Worm (Caenorhabditis elegans) whole organism, L2 larva: ENCODE results near the gene C04E7.3.

ENCODE experiments used
- C34F6.9 ChIP-seq: fragments of 150-350 bp; optimal IDR thresholded peaks from 2 replicates; lab custom pipeline; 2014; ENCODE audit warnings: missing biosample characterization, missing genetic modification characterization
- F13H6.1 ChIP-seq: sonication (generic microtip); optimal IDR thresholded peaks from 2 replicates; lab custom pipeline; 2016; ENCODE audit warnings: missing genetic modification characterization, missing compliant biosample characterization
- R02D3.7 ChIP-seq: fragments of 150-350 bp; optimal IDR thresholded peaks from 2 replicates; lab custom pipeline; 2014; ENCODE audit warnings: missing biosample characterization, missing genetic modification characterization
- Y55F3AM.14 ChIP-seq: fragments of 200-800 bp; sonication (Bioruptor generic); optimal IDR thresholded peaks from 2 replicates; lab custom pipeline; 2018; ENCODE audit warnings: mild to moderate bottlenecking, missing genetic modification characterization, missing compliant biosample characterization
- ZK546.5 ChIP-seq: sonication (generic microtip); optimal IDR thresholded peaks from 2 replicates; lab custom pipeline; 2017; ENCODE audit warnings: missing biosample characterization, missing genetic modification characterization
- alr-1 ChIP-seq: fragments of 150-350 bp; optimal IDR thresholded peaks from 2 replicates; lab custom pipeline; 2014; ENCODE audit warnings: missing biosample characterization, missing genetic modification characterization
- blmp-1 ChIP-seq: sonication (generic microtip); optimal IDR thresholded peaks from 2 replicates; lab custom pipeline; 2017; ENCODE audit warnings: missing genetic modification characterization, mild to moderate bottlenecking, missing compliant biosample characterization, antibody characterized with exemption, moderate library complexity; ENCODE audit not compliant: insufficient read depth
- ceh-16 ChIP-seq: fragments of 150-350 bp; optimal IDR thresholded peaks from 2 replicates; lab custom pipeline; 2014; ENCODE audit warnings: missing biosample characterization, missing genetic modification characterization
- crh-2 ChIP-seq: sonication (generic microtip); optimal IDR thresholded peaks from 2 replicates; lab custom pipeline; 2017; ENCODE audit warnings: missing biosample characterization, missing genetic modification characterization
- dmd-4 ChIP-seq: sonication (generic microtip); optimal IDR thresholded peaks from 2 replicates; lab custom pipeline; 2017; ENCODE audit warnings: missing biosample characterization, missing genetic modification characterization
- egl-27 ChIP-seq: sonication (generic microtip); optimal IDR thresholded peaks from 3 replicates; lab custom pipeline; 2017; ENCODE audit warnings: missing biosample characterization, missing genetic modification reagents, missing genetic modification characterization
- elt-1 ChIP-seq: fragments of 150-350 bp; optimal IDR thresholded peaks from 2 replicates; lab custom pipeline; 2014; ENCODE audit warnings: missing biosample characterization, missing genetic modification characterization
- fos-1 ChIP-seq: fragments of 150-350 bp; optimal IDR thresholded peaks from 2 replicates; lab custom pipeline; 2014; ENCODE audit warnings: missing biosample characterization, missing genetic modification characterization
- gmeb-1 ChIP-seq: fragments of 150-350 bp; optimal IDR thresholded peaks from 2 replicates; lab custom pipeline; 2014; ENCODE audit warnings: missing biosample characterization, missing genetic modification characterization
- lin-11 ChIP-seq: fragments of 150-350 bp; sonication (generic microtip); optimal IDR thresholded peaks from 2 replicates; lab custom pipeline; 2014; ENCODE audit warnings: missing biosample characterization, missing genetic modification characterization, inconsistent platforms, mixed read lengths
- lin-13 ChIP-seq: fragments of 150-350 bp; optimal IDR thresholded peaks from 2 replicates; lab custom pipeline; 2014; ENCODE audit warnings: missing biosample characterization, missing genetic modification reagents, missing genetic modification characterization
- lin-39 ChIP-seq: fragments of 150-350 bp; optimal IDR thresholded peaks from 2 replicates; lab custom pipeline; 2014; ENCODE audit warnings: missing biosample characterization, missing genetic modification reagents, missing genetic modification characterization
- lsy-2 ChIP-seq, 2 experiments: fragments of 150-350 bp in 1 of 2; sonication (generic microtip) in 1 of 2; optimal IDR thresholded peaks; 2 replicates each; lab custom pipeline; 2014 to 2017; ENCODE audit warnings: missing biosample characterization in 2 of 2, missing genetic modification characterization in 2 of 2
- mab-5 ChIP-seq: fragments of 150-350 bp; optimal IDR thresholded peaks from 2 replicates; lab custom pipeline; 2014; ENCODE audit warnings: missing biosample characterization, missing genetic modification characterization
- mbf-1 ChIP-seq: sonication (generic microtip); optimal IDR thresholded peaks from 2 replicates; lab custom pipeline; 2017; ENCODE audit warnings: missing biosample characterization, missing genetic modification characterization
- mdl-1 ChIP-seq, 2 experiments: fragments of 150-350 bp in 1 of 2; sonication (generic microtip) in 1 of 2; optimal IDR thresholded peaks; 2 replicates each; lab custom pipeline; 2017; ENCODE audit warnings: missing biosample characterization in 2 of 2, missing genetic modification characterization in 2 of 2
- nhr-10 ChIP-seq: sonication (generic microtip); optimal IDR thresholded peaks from 2 replicates; lab custom pipeline; 2017; ENCODE audit warnings: missing biosample characterization, missing genetic modification characterization
- nhr-12 ChIP-seq: fragments of 150-350 bp; optimal IDR thresholded peaks from 2 replicates; lab custom pipeline; 2014; ENCODE audit warnings: missing biosample characterization, missing genetic modification characterization
- nhr-129 ChIP-seq: fragments of 150-350 bp; optimal IDR thresholded peaks from 2 replicates; lab custom pipeline; 2014; ENCODE audit warnings: missing biosample characterization, missing genetic modification characterization
- nhr-21 ChIP-seq: fragments of 150-350 bp; optimal IDR thresholded peaks from 2 replicates; lab custom pipeline; 2014; ENCODE audit warnings: missing biosample characterization, missing genetic modification characterization
- nhr-237 ChIP-seq: fragments of 150-350 bp; optimal IDR thresholded peaks from 2 replicates; lab custom pipeline; 2014; ENCODE audit warnings: missing biosample characterization, missing genetic modification characterization
- nhr-25 ChIP-seq: fragments of 150-350 bp; sonication (generic microtip); optimal IDR thresholded peaks from 3 replicates; lab custom pipeline; 2014; ENCODE audit warnings: missing biosample characterization, missing genetic modification characterization
- nhr-6 ChIP-seq: fragments of 150-350 bp; optimal IDR thresholded peaks from 2 replicates; lab custom pipeline; 2014; ENCODE audit warnings: missing biosample characterization, missing genetic modification characterization
- nhr-77 ChIP-seq: fragments of 150-350 bp; optimal IDR thresholded peaks from 2 replicates; lab custom pipeline; 2014; ENCODE audit warnings: missing biosample characterization, missing genetic modification characterization
- peb-1 ChIP-seq: fragments of 150-350 bp; optimal IDR thresholded peaks from 2 replicates; lab custom pipeline; 2014; ENCODE audit warnings: missing biosample characterization, missing genetic modification characterization
- sma-3 ChIP-seq: sonication (generic microtip); optimal IDR thresholded peaks from 2 replicates; lab custom pipeline; 2016; ENCODE audit warnings: missing genetic modification reagents, missing genetic modification characterization, missing compliant biosample characterization
- snpc-4 ChIP-seq: fragments of 150-350 bp; optimal IDR thresholded peaks from 2 replicates; lab custom pipeline; 2014; ENCODE audit warnings: missing biosample characterization, missing genetic modification characterization
- unc-55 ChIP-seq: fragments of 150-350 bp; sonication (generic microtip); optimal IDR thresholded peaks from 3 replicates; lab custom pipeline; 2014; ENCODE audit warnings: missing biosample characterization, missing genetic modification reagents, missing genetic modification characterization
- unc-62 ChIP-seq: fragments of 150-350 bp; optimal IDR thresholded peaks from 2 replicates; lab custom pipeline; 2014; ENCODE audit warnings: missing biosample characterization, missing genetic modification reagents, missing genetic modification characterization
- zag-1 ChIP-seq: fragments of 150-350 bp; optimal IDR thresholded peaks from 2 replicates; lab custom pipeline; 2014; ENCODE audit warnings: missing biosample characterization, missing genetic modification characterization
- ztf-1 ChIP-seq: fragments of 200-800 bp; sonication (Bioruptor generic); conservative IDR thresholded peaks from 2 replicates; pipeline ENCODE4 v1.3.6; 2022; ENCODE audit warnings: missing genetic modification characterization, missing compliant biosample characterization
- ztf-11 ChIP-seq: sonication (generic microtip); optimal IDR thresholded peaks from 2 replicates; lab custom pipeline; 2017; ENCODE audit warnings: missing biosample characterization, missing genetic modification characterization
- ztf-4 ChIP-seq: fragments of 150-350 bp; optimal IDR thresholded peaks from 2 replicates; lab custom pipeline; 2014; ENCODE audit warnings: missing biosample characterization, missing genetic modification characterization

The C04E7.3 gene

DNA sequence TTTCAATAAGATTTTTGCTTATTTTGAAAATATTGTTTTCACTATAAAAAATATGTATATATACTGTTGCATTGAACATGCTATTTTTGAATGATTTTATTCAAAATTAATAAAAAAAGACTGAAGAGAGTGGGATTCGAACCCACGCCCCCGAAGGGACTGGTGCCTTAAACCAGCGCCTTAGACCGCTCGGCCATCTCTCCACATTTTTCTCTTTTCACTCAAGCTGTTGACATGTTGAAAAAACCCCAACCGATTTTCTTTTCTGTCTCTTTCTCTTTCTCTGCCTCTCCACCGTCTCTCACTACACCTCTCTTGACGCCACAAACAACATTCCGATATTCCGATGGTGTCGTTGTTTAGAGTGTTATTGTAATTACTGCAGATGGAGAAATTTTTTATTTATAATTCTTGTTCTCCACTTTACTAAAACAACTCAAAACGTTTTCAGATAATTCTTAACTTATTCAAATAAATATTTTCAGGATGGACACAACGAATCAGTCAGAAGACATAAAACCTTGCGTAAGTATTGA lies 6.2 kb upstream of the C04E7.3 start, which contains the start of gene sor-3 (continued):
- no peak for TF ChIP-seq mbf-1 (tag; lab: Kevin White, UChicago)
- TF ChIP-seq sma-3 (GFP tag; lab: Kevin White, UChicago) = peak; percentile 83
- peak; percentile 74 for TF ChIP-seq F13H6.1 (tag; lab: Kevin White, UChicago)

DNA sequence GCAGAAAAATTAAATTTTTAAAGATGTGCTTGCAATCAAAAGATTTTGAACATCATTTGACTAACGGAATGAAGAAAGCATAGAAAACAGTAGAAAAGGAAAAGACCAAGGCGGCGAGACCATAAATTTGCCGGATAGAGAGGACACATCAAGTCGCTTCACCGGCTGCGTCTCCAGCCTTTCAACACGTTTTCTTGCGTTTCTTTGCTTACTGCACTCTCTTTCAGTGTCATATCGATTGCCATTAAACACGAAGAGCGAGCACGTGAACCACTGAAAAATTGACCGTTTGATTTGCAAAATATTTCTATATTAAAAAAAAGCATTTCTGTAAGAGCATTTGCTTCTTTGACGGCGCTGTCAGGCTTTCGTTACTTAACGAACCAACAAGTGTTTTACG lies 1.1 kb upstream of the C04E7.3 start:
- TF ChIP-seq mdl-1 (tag; optimal IDR thresholded peaks at IDR 0.05; lab: Kevin White, UChicago) (peak in 1 of 2 experiments; percentile 60), crh-2 (tag; lab: Kevin White, UChicago) (peak; percentile 31), mab-5 (tag; lab: Kevin White, UChicago) (peak; percentile 50), lsy-2 (tag; optimal IDR thresholded peaks at IDR 0.05; lab: Kevin White, UChicago) (peak in 1 of 2 experiments; percentile 40), unc-55 (GFP tag; lab: Kevin White, UChicago) (peak; percentile 58), nhr-129 (tag; lab: Kevin White, UChicago) (peak; percentile 46), zag-1 (no peak), nhr-21 (tag; lab: Kevin White, UChicago) (no peak), C34F6.9 (tag; lab: Kevin White, UChicago) (peak; percentile 63), peb-1 (tag; lab: Kevin White, UChicago) (no peak)

- no peak for TF ChIP-seq nhr-21 (tag; lab: Kevin White, UChicago)
- TF ChIP-seq crh-2 (tag; lab: Kevin White, UChicago) = peak; percentile 14
- TF ChIP-seq, all 48 proteins: peak for 1
These were observed 3.2 kb downstream of the C04E7.3 start for ce11 chrX:343822-344221.

DNA sequence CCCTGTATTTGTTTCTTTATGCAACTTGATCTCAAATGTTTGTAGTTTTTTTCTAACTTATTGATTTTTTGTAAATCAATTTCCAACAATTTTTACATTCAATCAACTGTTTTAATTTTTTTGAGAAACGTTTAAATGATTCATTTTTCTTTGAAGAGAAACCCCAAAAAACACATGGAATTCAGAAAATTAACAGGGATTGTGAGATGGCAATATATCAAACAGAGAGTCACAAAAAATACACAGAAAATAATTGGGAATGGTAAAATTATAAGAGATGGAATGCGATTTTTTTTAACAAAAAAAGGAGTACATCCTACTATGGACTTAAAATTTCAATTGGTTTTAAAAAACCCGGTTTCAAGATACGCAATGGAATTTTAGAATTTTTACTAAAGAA lies 12.6 kb downstream of the C04E7.3 start:
- TF ChIP-seq R02D3.7 (tag; lab: Kevin White, UChicago) = no peak
- no peak for TF ChIP-seq gmeb-1
- no peak for TF ChIP-seq elt-1
- no peak for TF ChIP-seq ztf-4 (tag; lab: Kevin White, UChicago)

DNA sequence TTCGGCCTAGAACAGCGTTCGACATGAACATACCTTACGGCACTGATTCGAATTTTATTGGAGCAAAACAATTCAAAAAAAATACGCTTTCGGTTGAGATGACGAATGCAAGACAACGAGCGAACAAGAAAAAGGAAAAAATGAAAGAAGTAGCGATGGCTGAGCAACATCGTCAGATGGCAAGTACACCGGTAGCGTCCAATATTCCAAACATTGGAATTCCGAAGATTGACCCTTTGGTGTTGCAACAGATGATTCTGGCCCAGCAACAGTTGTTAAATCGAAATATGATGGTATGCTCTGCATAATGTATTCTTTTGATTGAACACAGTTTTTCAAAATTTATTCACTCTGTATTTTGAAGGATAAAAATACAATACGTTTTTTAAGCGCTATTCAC lies 14.4 kb downstream of the C04E7.3 start:
- TF ChIP-seq nhr-77 (tag; lab: Kevin White, UChicago) (no peak), snpc-4 (tag; lab: Kevin White, UChicago) (no peak), R02D3.7 (tag; lab: Kevin White, UChicago) (no peak), sma-3 (GFP tag; lab: Kevin White, UChicago) (no peak), unc-62 (GFP tag; lab: Kevin White, UChicago) (no peak), C34F6.9 (tag; lab: Kevin White, UChicago) (no peak), fos-1 (no peak), nhr-6 (tag; lab: Kevin White, UChicago) (no peak), alr-1 (no peak), nhr-25 (tag; lab: Kevin White, UChicago) (no peak), F13H6.1 (tag; lab: Kevin White, UChicago) (no peak), lin-39 (no peak), blmp-1 (tag; lab: Kevin White, UChicago) (no peak)
- TF ChIP-seq, all 48 proteins: peak for 0

- TF ChIP-seq unc-55 (GFP tag; lab: Kevin White, UChicago) (no peak), nhr-10 (tag; lab: Kevin White, UChicago) (no peak), R02D3.7 (tag; lab: Kevin White, UChicago) (no peak), nhr-25 (tag; lab: Kevin White, UChicago) (no peak), dmd-4 (tag; lab: Kevin White, UChicago) (no peak), ceh-16 (tag; lab: Kevin White, UChicago) (no peak), elt-1 (no peak)
These were observed 18.3 kb downstream of the C04E7.3 start for ce11 chrX:328736-329135.

DNA sequence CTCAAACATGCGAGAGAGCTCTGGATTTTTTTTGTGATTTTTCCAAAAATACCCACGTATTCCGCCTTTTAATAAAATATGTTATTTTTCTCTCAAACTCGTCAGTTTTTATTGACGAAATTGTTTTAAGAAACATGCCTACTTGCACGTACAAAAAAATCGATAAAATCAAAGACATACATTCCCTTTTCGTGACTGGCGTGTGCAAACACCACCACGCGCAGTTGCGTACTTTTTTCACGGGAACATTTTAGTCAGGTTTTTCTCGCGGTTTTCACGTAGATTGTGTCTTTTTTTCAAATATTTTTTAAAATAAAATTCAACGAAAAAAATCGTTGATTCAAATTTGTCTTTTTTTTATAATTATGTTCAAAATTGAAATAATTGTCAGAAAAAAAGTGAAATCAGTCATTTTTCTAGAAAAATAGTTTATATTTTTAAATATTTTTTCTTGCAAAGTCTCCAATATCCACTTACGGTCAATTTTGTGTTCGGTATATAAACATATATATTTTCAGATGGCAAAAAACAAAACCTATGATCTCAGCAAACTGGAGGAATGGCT lies 21.3 kb downstream of the C04E7.3 start, which contains the start of gene M02E1.1:
M02E1.1 (plus strand) TSS at position 515 of the 565 bp plus-strand sequence.
- TF ChIP-seq R02D3.7 (tag; lab: Kevin White, UChicago) (no peak), egl-27 (tag; lab: Kevin White, UChicago) (no peak), nhr-10 (tag; lab: Kevin White, UChicago) (no peak), F13H6.1 (tag; lab: Kevin White, UChicago) (peak; percentile 8), lin-13 (GFP tag; lab: Kevin White, UChicago) (peak; percentile 8), lin-39 (no peak), nhr-12 (tag; lab: Kevin White, UChicago) (no peak), nhr-21 (tag; lab: Kevin White, UChicago) (no peak), mbf-1 (tag; lab: Kevin White, UChicago) (no peak), ztf-1 (GFP tag; lab: Robert Waterston, UW) (no peak), C34F6.9 (tag; lab: Kevin White, UChicago) (peak; percentile 54), Y55F3AM.14 (GFP tag; lab: Kevin White, UChicago) (no peak), crh-2 (tag; lab: Kevin White, UChicago) (peak; percentile 26), ZK546.5 (tag; lab: Kevin White, UChicago) (no peak), elt-1 (no peak), unc-55 (GFP tag; lab: Kevin White, UChicago) (peak; percentile 43), nhr-237 (no peak), ztf-11 (tag; lab: Kevin White, UChicago) (no peak), peb-1 (tag; lab: Kevin White, UChicago) (no peak), lin-11 (tag; lab: Kevin White, UChicago) (no peak), snpc-4 (tag; lab: Kevin White, UChicago) (no peak), nhr-129 (tag; lab: Kevin White, UChicago) (peak; percentile 32), gmeb-1 (peak; percentile 24)
